Worm (Caenorhabditis elegans) whole organism, L1 larva: ENCODE results near the gene F11D5.6.

ENCODE experiments used
- C04F5.9 ChIP-seq: sonication (generic microtip); optimal IDR thresholded peaks from 2 replicates; lab custom pipeline; 2016; ENCODE audit warnings: missing genetic modification characterization, missing compliant biosample characterization
- ceh-82 ChIP-seq, 3 experiments: fragments of 150-350 bp in 1 of 3; sonication (generic microtip) in 2 of 3; optimal IDR thresholded peaks; 2 replicates each; lab custom pipeline; 2014 to 2017; ENCODE audit warnings: missing biosample characterization in 3 of 3, missing genetic modification characterization in 3 of 3
- efl-1 ChIP-seq, 4 experiments: fragments of 150-350 bp; optimal IDR thresholded peaks in 3 of 4; peaks in 1 of 4; 1 replicate in 1 of 4; 2 replicates in 3 of 4; lab custom pipeline; 2014; ENCODE audit warnings: missing biosample characterization in 2 of 4, missing genetic modification characterization in 2 of 4, missing genetic modification reagents in 2 of 4
- ets-5 ChIP-seq: fragments of 200-800 bp; sonication (Bioruptor generic); IDR thresholded peaks from 2 replicates; pipeline ENCODE4 v1.3.6; 2022; ENCODE audit warnings: missing genetic modification characterization, missing compliant biosample characterization
- fkh-10 ChIP-seq: sonication (generic microtip); optimal IDR thresholded peaks from 2 replicates; lab custom pipeline; 2017; ENCODE audit warnings: missing biosample characterization, missing genetic modification reagents, missing genetic modification characterization
- irx-1 ChIP-seq: sonication (generic microtip); optimal IDR thresholded peaks from 2 replicates; lab custom pipeline; 2016; ENCODE audit warnings: missing genetic modification characterization, missing compliant biosample characterization
- lsy-2 ChIP-seq, 2 experiments: fragments of 150-350 bp; optimal IDR thresholded peaks; 2 replicates each; lab custom pipeline; 2014; ENCODE audit warnings: missing biosample characterization in 2 of 2, missing genetic modification characterization in 2 of 2
- mab-9 ChIP-seq: fragments of 200-800 bp; sonication (Bioruptor generic); IDR thresholded peaks from 2 replicates; pipeline ENCODE4 v1.3.6; 2022; ENCODE audit warnings: missing genetic modification reagents, missing genetic modification characterization, missing compliant biosample characterization
- nhr-28 ChIP-seq: fragments of 150-350 bp; optimal IDR thresholded peaks from 2 replicates; lab custom pipeline; 2014; ENCODE audit warnings: missing biosample characterization, missing genetic modification characterization
- nhr-47 ChIP-seq: sonication (generic microtip); optimal IDR thresholded peaks from 2 replicates; lab custom pipeline; 2016; ENCODE audit warnings: mild to moderate bottlenecking, missing genetic modification characterization, moderate library complexity, missing compliant biosample characterization
- skn-1 ChIP-seq: fragments of 150-350 bp; optimal IDR thresholded peaks from 2 replicates; lab custom pipeline; 2014; ENCODE audit warnings: missing biosample characterization, missing genetic modification characterization

DNA sequence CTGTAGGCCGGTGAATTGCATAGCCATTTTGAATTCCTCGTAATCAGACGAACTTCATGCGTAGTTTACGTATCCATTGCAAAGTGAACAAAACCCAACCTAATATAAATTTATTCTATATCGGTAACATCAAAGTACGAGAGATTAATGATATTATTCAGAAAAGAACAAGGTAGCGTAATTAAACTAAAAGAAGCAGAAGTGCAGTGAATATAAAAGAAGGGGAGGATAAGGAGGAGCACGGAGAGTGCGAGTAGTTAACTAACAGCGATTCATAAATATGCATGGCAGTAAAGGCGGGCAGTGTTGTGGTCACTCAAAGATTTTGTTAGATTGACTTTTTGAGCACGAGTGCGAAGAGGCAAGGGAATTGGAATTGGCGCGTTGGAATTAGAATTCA, 48.6 kb upstream of the F11D5.6 start, which contains the start of gene clc-3:
- TF ChIP-seq efl-1 (optimal IDR thresholded peaks at IDR 0.05; lab: Kevin White, UChicago) (no peak), efl-1 (GFP tag; optimal IDR thresholded peaks at IDR 0.05 in 1 of 2; lab: Kevin White, UChicago) (no peak), nhr-28 (tag; lab: Kevin White, UChicago) (no peak), mab-9 (no peak), ets-5 (no peak), nhr-47 (tag; lab: Kevin White, UChicago) (no peak), lsy-2 (tag; optimal IDR thresholded peaks at IDR 0.05; lab: Kevin White, UChicago) (no peak), C04F5.9 (tag; lab: Kevin White, UChicago) (no peak), irx-1 (tag; lab: Kevin White, UChicago) (no peak), skn-1 (tag; lab: Kevin White, UChicago) (no peak), ceh-82 (tag; optimal IDR thresholded peaks at IDR 0.05; lab: Kevin White, UChicago) (no peak), fkh-10 (GFP tag; lab: Kevin White, UChicago) (no peak)
